Fruit fly (Drosophila melanogaster) whole organism, wandering third instar larva: Measurements from ENCODE around the gene Sas-6.

Experiments used
- Dfd ChIP-seq: fragments of >200 bp; optimal IDR thresholded peaks from 2 replicates; lab custom pipeline; 2017; ENCODE audit warnings: missing biosample characterization, missing genetic modification characterization
- woc ChIP-seq: sonication (Bioruptor generic); optimal IDR thresholded peaks from 2 replicates; lab custom pipeline; 2016; ENCODE audit warnings: missing biosample characterization, mild to moderate bottlenecking, missing genetic modification characterization

dm6 chr3R:29993134-29993533, 2.0 kb upstream of the Sas-6 start, which contains the start of gene Acph-1:
- no peak for TF ChIP-seq woc (GFP tag; lab: Kevin White, UChicago)
- no peak for TF ChIP-seq Dfd (GFP tag; lab: Kevin White, UChicago)
